Fruit fly (Drosophila melanogaster): ENCODE data around the gene Cnb.

- TF ChIP-seq CTCF (optimal IDR thresholded peaks at IDR 0.05), result no peak
- no peak for TF ChIP-seq CG8478 (optimal IDR thresholded peaks at IDR 0.05)
Measured at dm6 chr3L:1947463-1948126, at the start of gene Cnb, which contains the start of gene mu2.

Measured in S2 (cell line).